Worm (Caenorhabditis elegans): ENCODE data around the gene Y57G11C.51.

Y57G11C.51 gene

DNA sequence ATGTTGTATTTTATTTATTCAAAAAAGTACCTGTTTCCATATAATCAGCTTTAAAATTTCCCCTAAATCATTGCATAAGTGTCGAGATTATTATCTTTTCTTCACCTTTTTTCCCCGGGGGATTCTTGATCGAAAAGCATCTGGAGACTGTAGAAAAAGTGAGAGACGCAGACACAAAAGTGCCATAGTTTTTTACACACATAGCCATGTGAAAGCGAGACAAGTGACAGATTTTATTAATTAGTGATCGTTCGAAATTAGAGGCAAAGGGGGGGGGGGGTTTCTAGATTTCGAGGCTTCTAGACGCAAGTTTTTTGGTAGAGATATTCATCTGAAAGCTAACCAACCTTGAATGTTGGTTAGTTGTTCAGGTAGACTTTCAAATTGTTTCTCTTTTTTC, 45.1 kb downstream of the Y57G11C.51 start:
- TF ChIP-seq F13H6.1 (tag; optimal IDR thresholded peaks at IDR 0.05) (no peak), gmeb-2 (tag; optimal IDR thresholded peaks at IDR 0.05) (no peak), mec-3 (tag; optimal IDR thresholded peaks at IDR 0.05; ENCODE audit: borderline replicate concordance) (no peak), ceh-18 (tag; optimal IDR thresholded peaks at IDR 0.05) (no peak), lin-11 (tag; optimal IDR thresholded peaks at IDR 0.05) (no peak), ets-4 (tag; optimal IDR thresholded peaks at IDR 0.05) (no peak), ztf-16 (tag; optimal IDR thresholded peaks at IDR 0.05) (no peak), unc-42 (tag; optimal IDR thresholded peaks at IDR 0.05) (no peak), dve-1 (tag; optimal IDR thresholded peaks at IDR 0.05) (no peak), ceh-19 (GFP tag; optimal IDR thresholded peaks at IDR 0.05) (no peak), pha-4 (tag; optimal IDR thresholded peaks at IDR 0.05) (no peak), eyg-1 (tag; optimal IDR thresholded peaks at IDR 0.05) (no peak), ref-2 (tag; optimal IDR thresholded peaks at IDR 0.05) (no peak), ceh-24 (tag; optimal IDR thresholded peaks at IDR 0.05) (no peak), sdc-2 (tag; optimal IDR thresholded peaks at IDR 0.05) (no peak), ceh-14 (tag; optimal IDR thresholded peaks at IDR 0.05) (no peak), Y22D7AL.16 (tag; optimal IDR thresholded peaks at IDR 0.05) (no peak), syd-9 (tag; optimal IDR thresholded peaks at IDR 0.05) (no peak), lim-6 (tag; optimal IDR thresholded peaks at IDR 0.05) (no peak), sox-4 (tag; optimal IDR thresholded peaks at IDR 0.05) (no peak)

DNA sequence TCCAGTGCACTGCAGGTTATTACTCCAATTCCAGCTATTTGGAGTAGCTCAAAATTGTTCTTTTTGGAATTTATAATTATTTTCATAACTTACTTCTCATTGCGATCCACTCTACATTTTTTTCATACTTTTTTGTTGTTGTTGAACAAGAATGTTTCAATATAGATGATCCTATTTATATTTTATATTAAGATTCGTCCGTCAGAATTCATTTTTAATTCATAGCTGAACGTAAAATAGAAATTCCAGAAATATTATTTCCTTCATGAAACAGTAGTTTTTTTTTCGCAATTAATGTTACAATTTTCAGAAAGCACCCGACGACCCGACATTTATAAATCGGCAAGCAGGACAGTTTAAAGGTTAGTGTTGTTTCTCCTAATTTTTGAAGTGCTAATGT, 46.1 kb downstream of the Y57G11C.51 start, which contains the start of gene Y57G11C.42:
Y57G11C.42 (plus strand) TSS at position 301 of the 400 bp plus-strand sequence.
- TF ChIP-seq pat-9 (tag; optimal IDR thresholded peaks at IDR 0.05): no peak
- no peak for TF ChIP-seq tbx-7 (tag; optimal IDR thresholded peaks at IDR 0.05)
- no peak for TF ChIP-seq ceh-9 (tag; optimal IDR thresholded peaks at IDR 0.05)
- no peak for TF ChIP-seq ceh-22 (tag; optimal IDR thresholded peaks at IDR 0.05)
- TF ChIP-seq sox-2 (GFP tag; IDR thresholded peaks at IDR 0.05): no peak
- no peak for TF ChIP-seq pqm-1 (tag; optimal IDR thresholded peaks at IDR 0.05)
- no peak for TF ChIP-seq ceh-6 (GFP tag; optimal IDR thresholded peaks at IDR 0.05)
- TF ChIP-seq rnt-1 (tag; optimal IDR thresholded peaks at IDR 0.05): no peak
- no peak for TF ChIP-seq ceh-19 (GFP tag; optimal IDR thresholded peaks at IDR 0.05)
- no peak for TF ChIP-seq ets-4 (tag; optimal IDR thresholded peaks at IDR 0.05)

All from whole organism, late embryonic.